Worm (Caenorhabditis elegans) whole organism, L4 larva: Measurements from ENCODE around the gene flp-19.

Source experiments
- F10B5.3 ChIP-seq: sonication (generic microtip); optimal IDR thresholded peaks from 2 replicates; lab custom pipeline; 2016; ENCODE audit warnings: mild to moderate bottlenecking, missing genetic modification characterization, missing compliant biosample characterization
- F37D6.2 ChIP-seq: sonication (generic microtip); optimal IDR thresholded peaks from 2 replicates; lab custom pipeline; 2016; ENCODE audit warnings: mild to moderate bottlenecking, missing genetic modification characterization, missing compliant biosample characterization
- F49E8.2 ChIP-seq: sonication (generic microtip); optimal IDR thresholded peaks from 2 replicates; lab custom pipeline; 2016; ENCODE audit warnings: missing compliant biosample characterization, mild to moderate bottlenecking, missing genetic modification characterization, borderline replicate concordance
- Y48G9A.11 ChIP-seq: fragments of 200-800 bp; sonication (Bioruptor generic); IDR thresholded peaks from 2 replicates; pipeline ENCODE4 v1.3.6; 2022; ENCODE audit warnings: missing genetic modification reagents, missing genetic modification characterization, missing compliant biosample characterization
- Y75B8A.6 ChIP-seq: fragments of 200-800 bp; sonication (Bioruptor generic); IDR thresholded peaks from 2 replicates; pipeline ENCODE4 v1.3.6; 2022; ENCODE audit warnings: missing genetic modification reagents, missing genetic modification characterization, missing compliant biosample characterization
- ZK546.5 ChIP-seq, 2 experiments: sonication (generic microtip); optimal IDR thresholded peaks; 2 replicates each; lab custom pipeline; 2017; ENCODE audit warnings: missing biosample characterization in 2 of 2, missing genetic modification characterization in 2 of 2
- aha-1 ChIP-seq: fragments of 150-350 bp; peaks from one replicate; lab custom pipeline; 2014; ENCODE audit warnings: missing biosample characterization, missing genetic modification characterization
- ama-1 ChIP-seq: fragments of 150-350 bp; optimal IDR thresholded peaks from 2 replicates; lab custom pipeline; 2014; ENCODE audit warnings: inconsistent platforms, mixed read lengths
- arid-1 ChIP-seq: fragments of 200-800 bp; sonication (Bioruptor generic); conservative IDR thresholded peaks from 2 replicates; pipeline ENCODE4 v1.3.6; 2022; ENCODE audit warnings: missing genetic modification reagents, missing genetic modification characterization, missing compliant biosample characterization
- attf-4 ChIP-seq: sonication (generic microtip); optimal IDR thresholded peaks from 3 replicates; lab custom pipeline; 2017; ENCODE audit warnings: missing biosample characterization, missing genetic modification characterization
- ceh-28 ChIP-seq: fragments of 150-350 bp; optimal IDR thresholded peaks from 2 replicates; lab custom pipeline; 2014; ENCODE audit warnings: missing biosample characterization, missing genetic modification reagents, missing genetic modification characterization
- ceh-62 ChIP-seq: sonication (generic microtip); optimal IDR thresholded peaks from 2 replicates; lab custom pipeline; 2017; ENCODE audit warnings: missing biosample characterization, missing genetic modification characterization
- ces-1 ChIP-seq: fragments of 150-350 bp; sonication (generic microtip); optimal IDR thresholded peaks from 4 replicates; lab custom pipeline; 2014; ENCODE audit warnings: missing biosample characterization, missing genetic modification reagents, missing genetic modification characterization
- daf-16 ChIP-seq, 3 experiments: sonication (generic microtip); optimal IDR thresholded peaks; 2 replicates each; lab custom pipeline; 2016 to 2017; ENCODE audit warnings: missing genetic modification characterization in 3 of 3, missing genetic modification reagents in 3 of 3, mild to moderate bottlenecking in 2 of 3, missing compliant biosample characterization in 2 of 3, missing biosample characterization in 1 of 3, moderate library complexity in 1 of 3
- dmd-6 ChIP-seq: fragments of 200-800 bp; sonication (Bioruptor generic); IDR thresholded peaks from 2 replicates; pipeline ENCODE4 v1.3.6; 2022; ENCODE audit warnings: missing genetic modification reagents, missing genetic modification characterization, missing compliant biosample characterization
- dpl-1 ChIP-seq: fragments of 150-350 bp; optimal IDR thresholded peaks from 2 replicates; lab custom pipeline; 2014; ENCODE audit warnings: missing biosample characterization, missing genetic modification reagents, missing genetic modification characterization
- duxl-1 ChIP-seq: sonication (generic microtip); optimal IDR thresholded peaks from 2 replicates; lab custom pipeline; 2016; ENCODE audit warnings: mild to moderate bottlenecking, missing genetic modification characterization, moderate library complexity, missing compliant biosample characterization; ENCODE audit not compliant: poor library complexity
- egl-43 ChIP-seq: fragments of 200-800 bp; sonication (Bioruptor generic); IDR thresholded peaks from 2 replicates; pipeline ENCODE4 v1.3.6; 2022; ENCODE audit warnings: missing genetic modification reagents, missing genetic modification characterization, missing compliant biosample characterization
- fkh-10 ChIP-seq: fragments of 150-350 bp; optimal IDR thresholded peaks from 2 replicates; lab custom pipeline; 2014; ENCODE audit warnings: missing biosample characterization, missing genetic modification reagents, missing genetic modification characterization
- hlh-30 ChIP-seq: sonication (generic microtip); optimal IDR thresholded peaks from 2 replicates; lab custom pipeline; 2017; ENCODE audit warnings: antibody characterized with exemption, mild to moderate bottlenecking, missing genetic modification characterization, missing compliant biosample characterization; ENCODE audit not compliant: insufficient read depth
- hmg-1.1 ChIP-seq: fragments of 200-800 bp; sonication (Bioruptor generic); IDR thresholded peaks from 2 replicates; pipeline ENCODE4 v1.3.6; 2022; ENCODE audit warnings: missing genetic modification reagents, missing genetic modification characterization, missing compliant biosample characterization
- madf-9 ChIP-seq: fragments of 200-800 bp; sonication (Bioruptor generic); conservative IDR thresholded peaks from 2 replicates; pipeline ENCODE4 v1.3.6; 2022; ENCODE audit warnings: missing genetic modification reagents, missing genetic modification characterization, missing compliant biosample characterization
- mep-1 ChIP-seq: fragments of 150-350 bp; sonication (generic microtip); optimal IDR thresholded peaks from 3 replicates; lab custom pipeline; 2014; ENCODE audit warnings: missing biosample characterization, missing genetic modification characterization
- nhr-10 ChIP-seq: fragments of 150-350 bp; optimal IDR thresholded peaks from 2 replicates; lab custom pipeline; 2014; ENCODE audit warnings: missing biosample characterization, missing genetic modification characterization
- nhr-11 ChIP-seq: fragments of 150-350 bp; optimal IDR thresholded peaks from 2 replicates; lab custom pipeline; 2014; ENCODE audit warnings: missing biosample characterization, missing genetic modification characterization
- nhr-111 ChIP-seq: fragments of 200-800 bp; sonication (Bioruptor generic); optimal IDR thresholded peaks from 2 replicates; lab custom pipeline; 2018; ENCODE audit warnings: mild to moderate bottlenecking, missing genetic modification characterization, missing compliant biosample characterization
- nhr-237 ChIP-seq: sonication (generic microtip); optimal IDR thresholded peaks from 2 replicates; lab custom pipeline; 2017; ENCODE audit warnings: missing biosample characterization, missing genetic modification characterization
- nhr-25 ChIP-seq: sonication (generic microtip); optimal IDR thresholded peaks from 2 replicates; lab custom pipeline; 2017; ENCODE audit warnings: missing genetic modification characterization, mild to moderate bottlenecking, missing compliant biosample characterization, antibody characterized with exemption, moderate library complexity, borderline replicate concordance; ENCODE audit not compliant: insufficient read depth
- nhr-42 ChIP-seq: fragments of 200-800 bp; sonication (Bioruptor generic); IDR thresholded peaks from 2 replicates; pipeline ENCODE4 v1.3.6; 2022; ENCODE audit warnings: missing genetic modification characterization, missing compliant biosample characterization
- nhr-48 ChIP-seq: sonication (generic microtip); optimal IDR thresholded peaks from 2 replicates; lab custom pipeline; 2016; ENCODE audit warnings: mild to moderate bottlenecking, missing genetic modification characterization, missing compliant biosample characterization
- nhr-6 ChIP-seq: fragments of 150-350 bp; optimal IDR thresholded peaks from 2 replicates; lab custom pipeline; 2014; ENCODE audit warnings: missing biosample characterization, missing genetic modification characterization
- pha-4 ChIP-seq, 2 experiments: fragments of 150-350 bp in 1 of 2; fragments of 200-800 bp in 1 of 2; sonication (Bioruptor generic) in 1 of 2; IDR thresholded peaks in 1 of 2; optimal IDR thresholded peaks in 1 of 2; 2 replicates each; pipeline versions ENCODE4 v1.3.6 to Lab custom; 2014 to 2022; ENCODE audit warnings: missing genetic modification characterization in 2 of 2, missing genetic modification reagents in 2 of 2, missing biosample characterization in 1 of 2, missing compliant biosample characterization in 1 of 2
- snpc-4 ChIP-seq: fragments of 150-350 bp; optimal IDR thresholded peaks from 2 replicates; lab custom pipeline; 2014; ENCODE audit warnings: missing biosample characterization, missing genetic modification characterization
- spr-1 ChIP-seq: sonication (generic microtip); optimal IDR thresholded peaks from 2 replicates; lab custom pipeline; 2016; ENCODE audit warnings: mild to moderate bottlenecking, missing genetic modification characterization, missing compliant biosample characterization
- unc-62 ChIP-seq, 3 experiments: fragments of 150-350 bp in 1 of 3; sonication (generic microtip); optimal IDR thresholded peaks in 2 of 3; peaks in 1 of 3; 1 replicate in 1 of 3; 2 replicates in 2 of 3; lab custom pipeline; 2014 to 2017; ENCODE audit warnings: missing biosample characterization in 3 of 3, missing genetic modification characterization in 3 of 3, missing genetic modification reagents in 3 of 3, missing genotype in 1 of 3
- vab-7 ChIP-seq: fragments of 200-800 bp; sonication (Bioruptor generic); IDR thresholded peaks from 2 replicates; pipeline ENCODE4 v1.3.6; 2022; ENCODE audit warnings: missing genetic modification reagents, missing genetic modification characterization, missing compliant biosample characterization
- zip-11 ChIP-seq: fragments of 200-800 bp; sonication (Bioruptor generic); IDR thresholded peaks from 2 replicates; pipeline ENCODE4 v1.3.6; 2022; ENCODE audit warnings: missing genetic modification characterization, missing compliant biosample characterization

Gene flp-19

DNA sequence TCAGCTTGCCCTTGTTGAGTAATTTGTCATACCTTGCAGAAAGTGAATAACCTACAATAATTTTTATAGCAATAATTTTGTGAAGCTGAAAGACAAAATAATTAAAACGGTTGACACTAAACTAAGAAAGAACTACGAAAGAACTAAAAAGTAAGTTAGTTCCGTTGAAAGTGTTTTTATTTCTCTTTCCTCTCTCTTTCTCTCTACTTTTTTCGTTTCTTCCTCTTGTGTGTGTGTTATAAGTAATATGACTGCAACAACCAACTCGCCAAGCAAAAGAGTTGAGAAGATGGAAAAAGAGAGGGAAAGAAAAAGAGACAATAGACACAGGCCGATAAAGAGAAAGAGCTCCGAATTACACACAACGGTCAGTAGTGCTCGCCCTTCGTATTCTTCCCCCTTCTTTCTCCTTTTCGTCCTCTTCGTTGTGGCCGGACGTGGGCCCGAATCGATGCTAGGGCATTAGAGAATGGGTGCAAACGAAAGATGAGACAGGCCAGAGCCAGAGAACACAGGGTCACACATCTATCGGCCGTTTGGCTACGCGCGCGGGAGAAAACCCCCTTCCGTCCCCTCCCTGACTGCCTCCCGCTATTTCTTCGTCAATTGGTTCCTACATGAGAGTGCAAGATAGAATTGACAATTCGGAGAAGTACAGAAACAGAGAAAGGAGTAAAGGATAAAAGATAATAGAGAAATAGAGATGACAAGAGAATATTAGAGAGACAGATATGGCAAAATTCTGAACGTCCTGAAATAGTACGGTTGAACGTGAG is 49.1 kb upstream of the flp-19 start, which contains the start of gene syd-2 (continued):
- no peak for TF ChIP-seq ama-1
- peak; percentile 11 for TF ChIP-seq nhr-25 (tag; lab: Kevin White, UChicago)
- TF ChIP-seq hlh-30 (tag; lab: Kevin White, UChicago), result peak; percentile 70
- peak; percentile 87 for TF ChIP-seq egl-43
- no peak for TF ChIP-seq madf-9 (GFP tag; lab: Robert Waterston, UW)
- TF ChIP-seq ces-1 (GFP tag; lab: Kevin White, UChicago), result no peak
- TF ChIP-seq snpc-4 (tag; lab: Kevin White, UChicago), result no peak
- peak; percentile 49 for TF ChIP-seq nhr-48 (tag; lab: Kevin White, UChicago)
- peak; percentile 54 for TF ChIP-seq nhr-6 (tag; lab: Kevin White, UChicago)
- TF ChIP-seq ceh-28 (tag; lab: Kevin White, UChicago), result peak; percentile 63
- TF ChIP-seq duxl-1, result no peak
- no peak for TF ChIP-seq Y75B8A.6 (GFP tag; lab: Robert Waterston, UW)
- TF ChIP-seq hmg-1.1, result peak; percentile 77
- peak; percentile 21 for TF ChIP-seq dpl-1 (GFP tag; lab: Kevin White, UChicago)
- peak in 1 of 2 experiments; percentile 46 for TF ChIP-seq daf-16 (GFP tag; optimal IDR thresholded peaks at IDR 0.05; lab: Kevin White, UChicago)
- TF ChIP-seq daf-16 (tag; optimal IDR thresholded peaks at IDR 0.05; lab: Kevin White, UChicago), result peak; percentile 56
- no peak for TF ChIP-seq F10B5.3
- TF ChIP-seq ceh-62 (tag; lab: Kevin White, UChicago), result no peak
- no peak for TF ChIP-seq attf-4
- TF ChIP-seq nhr-42 (GFP tag; lab: Robert Waterston, UW), result 0 out of 2 replicates have a peak, but pooled peaks have one; percentile 46
- peak; percentile 56 for TF ChIP-seq F37D6.2 (tag; lab: Kevin White, UChicago)
- TF ChIP-seq zip-11 (GFP tag; lab: Robert Waterston, UW), result no peak
- TF ChIP-seq F49E8.2 (tag; lab: Kevin White, UChicago), result no peak
- no peak for TF ChIP-seq Y48G9A.11
- peak; percentile 56 for TF ChIP-seq dmd-6 (GFP tag; lab: Robert Waterston, UW)
- TF ChIP-seq nhr-10 (tag; lab: Kevin White, UChicago), result no peak
- peak; percentile 36 for TF ChIP-seq spr-1 (tag; lab: Kevin White, UChicago)
- TF ChIP-seq nhr-11 (tag; lab: Kevin White, UChicago), result peak; percentile 57

DNA sequence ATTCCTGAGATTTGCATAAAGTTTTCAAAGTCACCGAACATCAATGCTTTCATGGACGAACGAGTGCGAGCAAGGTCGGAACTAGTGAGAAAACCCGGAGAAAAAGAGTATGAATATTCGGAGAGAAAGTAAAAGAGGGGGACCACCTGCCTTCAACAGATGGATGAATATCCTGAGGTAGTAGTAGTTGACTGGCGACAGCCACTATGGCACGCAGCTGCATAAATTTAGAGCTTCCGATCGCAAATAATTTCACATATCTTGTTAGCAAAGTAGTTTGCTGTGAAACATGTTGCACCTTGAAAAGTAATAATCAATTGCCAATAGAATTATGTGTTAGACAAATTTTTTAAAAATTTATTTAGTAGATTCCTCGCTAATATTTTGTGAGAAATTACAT is 47.7 kb upstream of the flp-19 start:
- TF ChIP-seq aha-1 (tag; lab: Kevin White, UChicago) (peak; percentile 94), vab-7 (GFP tag; lab: Robert Waterston, UW) (no peak)

DNA sequence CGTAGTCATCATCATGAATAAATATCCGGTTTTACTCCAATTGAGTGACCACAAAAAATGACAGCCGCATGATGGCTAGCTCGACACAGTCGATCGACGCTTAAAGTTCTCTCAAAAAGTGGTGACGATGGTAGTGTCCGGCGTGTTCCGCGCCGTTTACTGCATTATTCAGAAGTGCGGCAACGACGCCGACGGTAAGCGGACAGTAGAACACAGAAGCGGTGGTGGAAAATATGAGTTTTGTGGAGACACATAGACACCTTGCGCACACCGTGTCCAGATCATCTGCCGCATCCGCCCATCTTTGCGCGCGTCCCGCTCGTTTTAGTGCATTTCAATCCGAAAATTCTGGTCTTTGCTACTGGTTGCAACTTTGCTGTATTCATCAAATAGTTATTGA is 45.3 kb upstream of the flp-19 start, which contains the start of gene F59F5.7:
TSS of gene F59F5.7 (plus strand) at position 301 of the 400 bp plus-strand sequence.
- TF ChIP-seq aha-1 (tag; lab: Kevin White, UChicago), result peak; percentile 62
- no peak for TF ChIP-seq pha-4 (GFP tag; IDR thresholded peaks at IDR 0.05; lab: Robert Waterston, UW)
- no peak for TF ChIP-seq pha-4 (tag; optimal IDR thresholded peaks at IDR 0.05; lab: Kevin White, UChicago)
- TF ChIP-seq fkh-10 (GFP tag; lab: Kevin White, UChicago), result no peak
- no peak for TF ChIP-seq ZK546.5 (tag; optimal IDR thresholded peaks at IDR 0.05; lab: Kevin White, UChicago)

DNA sequence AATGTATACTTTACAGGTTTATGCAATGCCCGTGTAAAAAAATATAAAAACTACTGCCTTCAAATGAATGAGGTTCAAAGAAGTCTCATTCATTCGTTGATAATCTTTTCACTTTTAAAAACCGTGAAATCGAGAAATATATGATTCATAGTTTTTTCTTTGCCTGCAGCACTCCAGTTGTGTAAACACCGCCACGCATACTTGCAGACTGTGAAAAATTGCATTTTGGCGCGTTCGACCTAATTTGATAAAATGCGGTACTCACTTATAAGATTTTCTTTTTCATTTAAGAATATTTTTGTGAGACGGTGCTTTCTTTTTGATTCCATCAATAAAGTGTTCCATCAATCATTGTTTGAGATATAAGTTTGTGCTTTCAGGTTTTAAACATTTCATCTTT is 37.7 kb upstream of the flp-19 start:
- TF ChIP-seq dpl-1 (GFP tag; lab: Kevin White, UChicago) (peak; percentile 66), unc-62 (GFP tag; optimal IDR thresholded peaks at IDR 0.05 in 1 of 2; lab: Kevin White, UChicago) (peak in 1 of 2 experiments; percentile 11), unc-62 (tag; optimal IDR thresholded peaks at IDR 0.05; lab: Kevin White, UChicago) (no peak), nhr-237 (tag; lab: Kevin White, UChicago) (no peak), arid-1 (GFP tag; lab: Robert Waterston, UW) (no peak), nhr-111 (no peak), hlh-30 (tag; lab: Kevin White, UChicago) (peak; percentile 5), mep-1 (peak; percentile 60), aha-1 (tag; lab: Kevin White, UChicago) (peak; percentile 75), ces-1 (GFP tag; lab: Kevin White, UChicago) (peak; percentile 17), hmg-1.1 (peak; percentile 56), daf-16 (GFP tag; optimal IDR thresholded peaks at IDR 0.05; lab: Kevin White, UChicago) (no peak), daf-16 (tag; optimal IDR thresholded peaks at IDR 0.05; lab: Kevin White, UChicago) (peak; percentile 36)
